Worm (Caenorhabditis elegans): ENCODE data around the gene pfd-5.

Gene pfd-5

DNA sequence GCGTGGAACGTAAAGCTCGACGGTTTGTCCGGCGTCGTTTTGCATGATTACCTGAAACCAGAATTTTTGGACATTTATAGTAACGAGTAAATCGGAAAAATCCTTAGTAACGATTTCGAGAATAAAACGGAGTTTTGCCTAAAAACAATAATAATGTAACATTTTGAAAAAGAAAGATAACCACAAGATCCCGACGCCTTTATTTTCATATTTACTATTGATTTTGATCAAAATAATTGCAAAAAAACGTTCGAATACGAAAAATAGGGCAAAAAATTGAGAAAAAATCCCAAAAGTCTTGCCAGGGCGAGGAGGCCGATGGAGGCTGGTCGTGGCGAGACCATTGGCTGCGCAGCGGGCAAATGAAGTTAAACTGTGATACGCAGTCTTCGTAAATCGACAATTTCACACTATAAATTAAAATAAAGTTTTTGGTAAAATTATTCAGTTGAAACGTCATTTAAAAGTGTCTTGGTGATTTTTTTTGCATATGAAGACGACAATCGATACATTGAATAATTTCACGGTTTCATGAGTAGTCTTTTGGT is 9.0 kb downstream of the pfd-5 start, which contains the start of gene rps-21:
Gene rps-21 (minus strand): TSS at position 51 of the 548 bp plus-strand sequence.
- peak; percentile 67 for TF ChIP-seq W03F9.2 (tag; optimal IDR thresholded peaks at IDR 0.05)
- no peak for TF ChIP-seq him-1 (tag; optimal IDR thresholded peaks at IDR 0.05)

DNA sequence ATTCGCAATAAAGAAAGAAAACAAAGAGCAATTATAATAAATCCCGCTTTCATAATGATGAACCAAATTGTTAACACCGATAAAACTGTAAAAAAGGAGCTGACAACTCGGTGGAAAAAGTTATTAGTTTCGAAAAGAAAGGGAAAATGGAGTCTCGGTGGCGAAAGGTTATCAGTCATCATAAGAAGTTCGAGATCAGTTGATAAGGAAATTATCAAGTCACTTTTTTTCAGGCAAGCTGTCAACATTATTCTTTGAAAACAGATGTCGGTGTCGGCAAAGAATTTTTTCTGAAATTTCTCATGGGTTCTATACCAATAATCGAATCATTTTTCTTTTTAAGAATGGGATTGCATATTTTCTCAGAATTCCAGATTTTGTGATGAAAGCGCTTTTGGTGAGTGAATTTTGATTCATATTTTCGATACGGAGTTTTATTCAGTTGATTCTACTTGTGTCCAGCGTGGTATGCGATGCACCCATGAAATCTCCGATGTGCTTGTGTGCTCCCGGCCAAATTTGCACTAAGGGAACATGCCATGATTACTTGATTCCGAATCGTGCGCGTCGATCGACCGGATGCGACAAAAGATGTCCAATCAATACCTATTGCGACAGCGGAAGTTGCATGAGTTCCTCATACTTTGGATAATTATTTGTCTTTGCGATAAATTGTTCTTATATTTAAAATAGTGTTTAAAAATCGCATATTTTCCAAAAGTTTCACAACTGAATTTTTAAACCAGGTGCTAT is 10.2 kb downstream of the pfd-5 start, which contains the start of the genes F37C12.21 and F37C12.10:
Gene F37C12.21 (plus strand): TSS at position 58 of the 753 bp plus-strand sequence.
Gene F37C12.10 (minus strand): TSS at position 85 of the 753 bp plus-strand sequence.
- TF ChIP-seq dao-5 (tag; optimal IDR thresholded peaks at IDR 0.05) (no peak), him-1 (tag; optimal IDR thresholded peaks at IDR 0.05) (no peak), W03F9.2 (tag; optimal IDR thresholded peaks at IDR 0.05) (no peak)

DNA sequence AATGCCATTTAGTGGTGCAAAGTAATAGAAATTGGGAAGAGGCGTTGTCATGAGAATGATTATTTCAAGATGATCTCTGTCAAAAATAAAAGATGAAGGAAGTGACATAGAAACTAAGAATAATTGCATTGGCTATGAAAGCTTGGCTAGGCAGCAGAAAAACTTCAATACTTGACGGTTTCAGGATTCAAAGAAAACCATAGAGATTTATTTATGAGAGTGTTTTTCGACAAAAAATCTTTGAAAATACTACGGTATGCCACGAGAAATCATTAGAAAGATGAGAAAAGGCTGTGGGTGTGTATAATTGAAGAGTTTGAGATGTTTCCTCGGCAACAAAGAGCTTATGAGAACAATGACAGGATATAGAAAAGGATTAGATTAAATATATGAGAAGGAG is 13.2 kb downstream of the pfd-5 start, which contains the start of gene F37C12.14:
Gene F37C12.14 (minus strand): TSS at position 101 of the 400 bp plus-strand sequence.
- TF ChIP-seq him-1 (tag; optimal IDR thresholded peaks at IDR 0.05) (no peak), dao-5 (tag; optimal IDR thresholded peaks at IDR 0.05) (no peak), W03F9.2 (tag; optimal IDR thresholded peaks at IDR 0.05) (no peak)

DNA sequence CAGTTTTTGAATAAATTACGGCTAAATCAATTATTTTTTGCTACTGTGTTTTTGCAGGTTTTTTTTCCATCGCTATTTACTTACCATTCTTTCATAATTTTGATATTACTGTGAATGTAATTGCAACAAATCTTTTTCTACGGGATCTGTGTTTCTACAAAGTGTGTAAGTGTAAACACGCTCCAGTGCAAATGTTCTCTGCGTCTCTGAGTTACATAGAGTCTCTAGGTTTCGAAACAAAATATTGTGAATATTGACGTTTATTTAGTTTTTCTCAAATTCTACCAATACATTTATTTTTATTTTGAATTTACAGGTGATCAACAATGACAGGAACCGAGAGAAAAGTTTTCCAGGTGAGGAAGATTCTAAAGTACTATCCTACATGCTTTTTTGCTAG is 14.7 kb downstream of the pfd-5 start, which contains the start of gene yju-2:
Gene yju-2 (plus strand): TSS at position 315 of the 400 bp plus-strand sequence.
- TF ChIP-seq him-1 (tag; optimal IDR thresholded peaks at IDR 0.05) (no peak), dao-5 (tag; optimal IDR thresholded peaks at IDR 0.05) (no peak), W03F9.2 (tag; optimal IDR thresholded peaks at IDR 0.05) (no peak)

DNA sequence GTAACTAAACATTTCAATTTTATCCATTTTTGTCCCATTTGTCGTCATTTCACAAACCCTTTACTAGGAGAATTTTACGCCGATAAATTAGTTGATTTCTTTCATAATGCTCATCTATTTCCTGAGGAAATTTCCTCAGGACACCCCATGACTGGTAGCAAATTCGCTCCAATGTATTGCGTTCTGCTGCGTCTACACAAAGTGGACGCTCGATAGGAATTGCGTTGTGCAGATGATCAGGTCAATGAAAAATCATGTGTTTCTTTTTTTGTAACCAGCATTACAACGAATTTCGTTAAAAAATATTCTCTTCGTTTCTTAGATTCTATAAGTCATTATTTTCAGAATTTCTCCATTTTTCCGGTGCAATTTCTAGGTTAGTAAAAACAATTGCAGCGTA is 16.9 kb downstream of the pfd-5 start, which contains the start of gene epg-4:
Gene epg-4 (plus strand): TSS at position 346 of the 400 bp plus-strand sequence.
- no peak for TF ChIP-seq dao-5 (tag; optimal IDR thresholded peaks at IDR 0.05)
- TF ChIP-seq him-1 (tag; optimal IDR thresholded peaks at IDR 0.05), result no peak
- TF ChIP-seq W03F9.2 (tag; optimal IDR thresholded peaks at IDR 0.05), result no peak

DNA sequence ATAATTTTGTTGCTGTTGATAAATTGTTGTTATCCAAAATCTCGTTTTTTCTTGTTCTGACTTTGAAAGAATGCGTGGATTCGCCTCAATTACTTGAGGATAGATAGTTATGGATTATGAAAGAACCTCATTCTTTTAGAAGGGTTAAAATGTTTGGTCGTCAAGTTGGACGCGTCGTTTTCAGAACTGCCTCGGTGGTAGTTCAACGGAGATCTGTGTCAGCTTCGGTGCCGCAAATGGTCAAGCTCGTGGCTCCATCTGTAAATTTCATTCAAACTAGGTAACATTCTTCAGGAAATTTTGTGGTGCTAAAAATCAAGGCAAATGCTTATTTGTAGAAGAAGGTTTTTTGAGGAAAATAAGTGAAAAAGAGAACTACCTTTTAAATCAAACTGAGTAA is 18.1 kb downstream of the pfd-5 start, which contains the start of gene ndab-2:
Gene ndab-2 (plus strand): TSS at position 140 of the 400 bp plus-strand sequence.
- TF ChIP-seq him-1 (tag; optimal IDR thresholded peaks at IDR 0.05) (no peak), W03F9.2 (tag; optimal IDR thresholded peaks at IDR 0.05) (no peak), dao-5 (tag; optimal IDR thresholded peaks at IDR 0.05) (no peak)

DNA sequence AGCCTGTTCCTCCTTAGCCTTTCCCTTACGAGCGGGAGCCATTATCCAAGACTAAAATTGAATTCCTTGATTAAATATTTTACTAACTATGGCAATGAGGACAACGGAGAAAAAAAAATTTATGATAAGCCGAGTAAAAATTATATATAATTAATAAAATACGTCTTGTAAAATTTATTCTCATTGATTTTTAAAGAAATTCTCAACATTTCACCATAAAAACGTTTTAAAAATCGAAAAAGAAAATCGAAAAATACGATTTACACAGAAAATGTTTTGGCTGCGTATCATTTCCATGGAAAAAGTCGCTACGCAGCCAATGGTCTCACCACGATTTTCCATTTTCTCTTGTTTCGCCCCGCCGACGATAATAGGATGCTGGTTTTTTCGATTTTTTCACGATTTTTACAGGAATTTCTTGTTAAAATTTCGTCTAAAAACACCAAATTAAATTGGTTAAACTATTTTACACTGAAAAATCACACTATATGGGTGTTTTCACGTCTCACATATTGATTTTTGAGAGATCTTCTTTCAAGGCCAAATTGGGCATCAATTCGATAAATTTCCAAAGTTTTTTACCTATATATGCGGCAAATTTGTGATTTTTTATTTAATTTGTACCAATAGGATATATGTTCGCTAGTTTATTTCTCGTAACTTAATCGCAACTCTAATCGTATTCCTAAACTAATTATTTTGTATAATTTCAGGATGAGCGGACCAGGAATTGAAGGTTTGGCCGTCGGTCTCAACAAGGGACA is 19.0 kb downstream of the pfd-5 start, which contains the start of the genes rps-14 and rpl-36:
Gene rps-14 (minus strand): TSS at position 51 of the 764 bp plus-strand sequence.
Gene rpl-36 (plus strand): TSS at position 714 of the 764 bp plus-strand sequence.
- no peak for TF ChIP-seq dao-5 (tag; optimal IDR thresholded peaks at IDR 0.05)
- TF ChIP-seq him-1 (tag; optimal IDR thresholded peaks at IDR 0.05), result peak; percentile 26
- TF ChIP-seq W03F9.2 (tag; optimal IDR thresholded peaks at IDR 0.05), result peak; percentile 72

DNA sequence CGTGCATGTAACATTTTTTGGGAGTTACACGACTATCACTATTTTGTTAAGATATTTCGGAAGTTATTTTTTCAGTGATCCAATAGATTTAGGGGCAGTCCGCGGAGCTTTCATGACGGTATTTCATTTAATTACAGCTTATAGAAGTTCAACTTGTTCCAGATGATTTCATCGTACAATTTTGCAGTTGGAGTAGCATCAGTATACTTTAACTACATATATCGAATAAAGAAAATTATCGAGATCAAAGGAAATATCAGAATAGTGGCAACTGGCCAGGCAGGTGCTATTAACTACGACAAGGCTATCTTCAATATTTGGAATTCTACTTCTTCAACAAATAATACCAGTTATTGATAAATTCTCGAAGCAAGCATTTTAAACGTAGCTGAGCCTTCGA is 20.2 kb downstream of the pfd-5 start:
- TF ChIP-seq dao-5 (tag; optimal IDR thresholded peaks at IDR 0.05), result no peak
- no peak for TF ChIP-seq him-1 (tag; optimal IDR thresholded peaks at IDR 0.05)
- no peak for TF ChIP-seq W03F9.2 (tag; optimal IDR thresholded peaks at IDR 0.05)

DNA sequence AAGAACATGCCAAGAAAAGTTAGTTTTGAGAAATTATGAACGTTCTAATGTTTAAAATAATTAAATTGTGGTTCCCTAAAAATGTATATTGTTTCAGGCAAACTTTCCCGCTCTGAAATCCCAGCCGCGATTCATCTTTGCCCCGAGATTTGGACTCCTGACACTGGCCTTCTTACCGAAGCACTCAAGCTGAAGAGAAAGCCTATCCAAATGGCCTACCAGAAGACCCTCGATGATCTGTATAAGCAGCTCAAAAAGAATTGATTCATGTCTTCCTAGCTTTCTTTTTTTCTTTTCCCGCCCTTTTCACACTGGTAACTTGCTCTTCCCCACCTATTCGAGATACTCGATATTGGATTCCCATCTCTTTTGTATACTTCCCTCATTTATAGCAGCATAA is 28.6 kb downstream of the pfd-5 start:
- TF ChIP-seq W03F9.2 (tag; optimal IDR thresholded peaks at IDR 0.05), result no peak
- no peak for TF ChIP-seq him-1 (tag; optimal IDR thresholded peaks at IDR 0.05)

DNA sequence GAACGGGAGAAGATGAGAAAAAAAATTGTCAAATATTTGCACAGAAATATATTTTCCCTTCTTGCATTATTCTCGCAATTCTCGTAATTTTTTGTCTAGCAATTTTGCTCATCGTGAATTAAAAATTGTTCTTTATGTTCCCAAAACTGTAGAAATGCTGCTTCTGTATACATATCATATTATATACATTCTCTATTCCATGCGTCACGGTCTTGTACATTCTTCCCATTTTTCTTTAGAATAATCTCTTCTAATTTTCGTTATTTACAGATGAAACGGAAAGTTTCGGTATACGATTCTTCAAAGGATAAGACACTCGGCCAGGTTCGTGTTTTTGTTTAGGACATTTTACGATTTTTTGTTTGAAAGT is 31.1 kb downstream of the pfd-5 start, which contains the start of gene acs-4:
Gene acs-4 (plus strand): TSS at position 271 of the 370 bp plus-strand sequence.
- TF ChIP-seq dao-5 (tag; optimal IDR thresholded peaks at IDR 0.05) (no peak), W03F9.2 (tag; optimal IDR thresholded peaks at IDR 0.05) (no peak), him-1 (tag; optimal IDR thresholded peaks at IDR 0.05) (no peak)

DNA sequence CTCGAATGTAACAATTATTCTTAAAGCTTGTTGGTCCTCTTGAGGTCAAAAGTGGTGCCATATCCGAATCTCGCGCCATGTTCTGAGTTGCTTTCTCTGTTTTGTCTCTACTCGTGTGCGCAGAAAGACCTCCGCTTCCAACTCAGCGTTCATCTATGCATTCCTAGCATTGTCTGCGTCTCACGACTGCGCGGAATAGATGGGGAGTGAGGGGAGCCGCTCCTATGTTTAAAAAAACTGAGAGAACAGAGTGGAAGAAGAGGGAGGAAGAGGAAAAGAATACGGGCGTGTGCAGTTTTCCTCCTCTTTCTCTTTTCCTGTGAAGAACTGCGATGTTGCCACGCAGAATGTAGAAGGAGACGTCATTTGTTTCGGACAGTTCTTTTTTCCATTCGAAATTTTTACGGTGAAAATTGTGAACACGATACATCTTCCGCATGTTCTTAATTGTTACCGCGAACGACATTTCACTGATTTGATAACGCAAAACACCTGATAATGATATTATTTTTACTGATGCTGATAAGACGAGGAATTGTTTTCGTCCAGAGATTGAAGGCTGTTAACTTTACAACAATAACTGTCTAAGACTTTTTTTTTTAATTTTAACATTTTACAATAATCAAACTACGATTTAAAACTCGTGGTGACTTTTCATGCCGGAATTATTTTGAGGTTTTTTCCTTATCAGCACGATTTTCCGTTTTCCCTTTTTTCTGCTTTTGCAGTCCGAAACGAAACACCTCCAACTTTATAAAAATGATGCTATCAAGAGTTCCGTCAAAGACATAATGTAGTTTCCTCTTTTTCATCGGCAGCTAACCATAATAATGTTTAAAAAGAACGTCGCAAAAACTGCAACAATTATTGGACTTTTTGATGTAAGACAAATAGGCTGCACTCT is 31.8 kb downstream of the pfd-5 start:
- peak; percentile 59 for TF ChIP-seq him-1 (tag; optimal IDR thresholded peaks at IDR 0.05)
- TF ChIP-seq W03F9.2 (tag; optimal IDR thresholded peaks at IDR 0.05), result no peak

DNA sequence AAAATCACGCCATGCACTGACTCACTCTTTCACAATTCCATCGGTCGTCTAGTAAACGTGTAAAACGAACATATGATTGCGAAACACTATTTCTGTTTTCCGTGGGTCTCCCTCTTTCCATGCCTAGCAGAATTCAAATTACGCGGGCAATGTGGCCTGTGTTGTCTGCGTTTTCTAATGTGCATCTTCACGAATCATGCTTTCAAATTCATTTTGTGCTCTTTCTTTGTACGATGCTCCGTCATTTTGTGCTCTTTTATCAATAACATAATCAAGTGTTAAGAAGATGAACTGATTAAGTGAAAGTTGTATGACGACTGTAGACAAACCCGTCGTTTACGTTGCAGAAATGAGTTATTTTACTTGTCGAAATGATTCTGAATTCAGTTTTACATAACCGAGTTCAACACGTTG is 32.9 kb downstream of the pfd-5 start:
- TF ChIP-seq him-1 (tag; optimal IDR thresholded peaks at IDR 0.05) (no peak), W03F9.2 (tag; optimal IDR thresholded peaks at IDR 0.05) (no peak), dao-5 (tag; optimal IDR thresholded peaks at IDR 0.05) (no peak)

Measured in whole organism, L4/young adult.